Worm (Caenorhabditis elegans) whole organism, young adult: ENCODE data around the gene F58H1.6.

ENCODE experiments used
- C17E4.6 ChIP-seq: fragments of 200-800 bp; sonication (Bioruptor generic); IDR thresholded peaks from 2 replicates; pipeline ENCODE4 v1.3.6; 2022; ENCODE audit warnings: missing genetic modification reagents, missing genetic modification characterization, missing compliant biosample characterization
- F37B4.10 ChIP-seq: fragments of 200-800 bp; sonication (Bioruptor generic); IDR thresholded peaks from 2 replicates; pipeline ENCODE4 v1.3.6; 2022; ENCODE audit warnings: missing genetic modification characterization, missing compliant biosample characterization
- F49E8.2 ChIP-seq: sonication (generic microtip); optimal IDR thresholded peaks from 3 replicates; lab custom pipeline; 2017; ENCODE audit warnings: missing genetic modification characterization, mild to moderate bottlenecking, missing compliant biosample characterization, antibody characterized with exemption, moderate library complexity; ENCODE audit not compliant: insufficient read depth
- F52B5.7 ChIP-seq: sonication (generic microtip); optimal IDR thresholded peaks from 2 replicates; lab custom pipeline; 2016; ENCODE audit warnings: mild to moderate bottlenecking, missing genetic modification characterization, missing compliant biosample characterization
- F55B11.4 ChIP-seq: sonication (generic microtip); optimal IDR thresholded peaks from 2 replicates; lab custom pipeline; 2016; ENCODE audit warnings: missing compliant biosample characterization, missing genetic modification characterization, borderline replicate concordance; ENCODE audit not compliant: insufficient read depth
- F57A8.1 ChIP-seq: fragments of 200-800 bp; sonication (Bioruptor generic); optimal IDR thresholded peaks from 2 replicates; lab custom pipeline; 2018; ENCODE audit warnings: mild to moderate bottlenecking, missing genetic modification characterization, moderate library complexity, missing compliant biosample characterization
- K12H6.12 ChIP-seq: fragments of 200-800 bp; sonication (Bioruptor generic); optimal IDR thresholded peaks from 2 replicates; lab custom pipeline; 2018; ENCODE audit warnings: mild to moderate bottlenecking, missing genetic modification characterization, missing compliant biosample characterization
- T07F8.4 ChIP-seq: sonication (generic microtip); optimal IDR thresholded peaks from 2 replicates; lab custom pipeline; 2016; ENCODE audit warnings: mild to moderate bottlenecking, missing genetic modification characterization, moderate library complexity, missing compliant biosample characterization
- Y53G8AR.9 ChIP-seq: fragments of 200-800 bp; sonication (Bioruptor generic); conservative IDR thresholded peaks from 2 replicates; pipeline ENCODE4 v1.3.6; 2022; ENCODE audit warnings: missing genetic modification reagents, missing genetic modification characterization, missing compliant biosample characterization
- Y56A3A.18 ChIP-seq: fragments of 200-800 bp; sonication (Bioruptor generic); IDR thresholded peaks from 2 replicates; pipeline ENCODE4 v1.3.6; 2022; ENCODE audit warnings: missing genetic modification reagents, missing genetic modification characterization, missing compliant biosample characterization
- Y67H2A.10 ChIP-seq: fragments of 200-800 bp; sonication (Bioruptor generic); conservative IDR thresholded peaks from 2 replicates; pipeline ENCODE4 v1.3.6; 2022; ENCODE audit warnings: missing genetic modification reagents, missing genetic modification characterization, missing compliant biosample characterization
- Y95B8A.8 ChIP-seq: fragments of 200-800 bp; sonication (Bioruptor generic); IDR thresholded peaks from 2 replicates; pipeline ENCODE4 v1.3.6; 2022; ENCODE audit warnings: missing genetic modification reagents, missing genetic modification characterization, missing compliant biosample characterization
- ama-1 ChIP-seq, 3 experiments: fragments of 150-350 bp in 1 of 3; sonication (generic microtip) in 2 of 3; optimal IDR thresholded peaks; 2 replicates each; lab custom pipeline; 2014 to 2018; ENCODE audit warnings: missing biosample characterization in 2 of 3, missing genetic modification characterization in 2 of 3, missing genetic modification reagents in 2 of 3
- aptf-2 ChIP-seq: fragments of 200-800 bp; sonication (Bioruptor generic); conservative IDR thresholded peaks from 2 replicates; pipeline ENCODE4 v1.3.6; 2022; ENCODE audit warnings: missing genetic modification reagents, missing genetic modification characterization, missing compliant biosample characterization
- attf-3 ChIP-seq: fragments of 200-800 bp; sonication (Bioruptor generic); conservative IDR thresholded peaks from 2 replicates; pipeline ENCODE4 v1.3.6; 2022; ENCODE audit warnings: missing genetic modification reagents, missing genetic modification characterization, missing compliant biosample characterization
- attf-5 ChIP-seq: fragments of 200-800 bp; sonication (Bioruptor generic); optimal IDR thresholded peaks from 2 replicates; lab custom pipeline; 2018; ENCODE audit warnings: mild to moderate bottlenecking, missing genetic modification characterization, missing compliant biosample characterization
- attf-6 ChIP-seq: fragments of 200-800 bp; sonication (Bioruptor generic); IDR thresholded peaks from 2 replicates; pipeline ENCODE4 v1.3.6; 2022; ENCODE audit warnings: missing genetic modification reagents, missing genetic modification characterization, missing compliant biosample characterization
- ceh-100 ChIP-seq: fragments of 200-800 bp; sonication (Bioruptor generic); IDR thresholded peaks from 2 replicates; pipeline ENCODE4 v1.3.6; 2022; ENCODE audit warnings: missing genetic modification reagents, missing genetic modification characterization, missing compliant biosample characterization
- ceh-58 ChIP-seq: fragments of 200-800 bp; sonication (Bioruptor generic); IDR thresholded peaks from 2 replicates; pipeline ENCODE4 v1.3.6; 2022; ENCODE audit warnings: missing genetic modification characterization, missing compliant biosample characterization
- ceh-91 ChIP-seq: fragments of 200-800 bp; sonication (Bioruptor generic); IDR thresholded peaks from 2 replicates; pipeline ENCODE4 v1.3.6; 2022; ENCODE audit warnings: missing genetic modification reagents, missing genetic modification characterization, missing compliant biosample characterization
- die-1 ChIP-seq: sonication (generic microtip); optimal IDR thresholded peaks from 2 replicates; lab custom pipeline; 2016; ENCODE audit warnings: missing genotype, mild to moderate bottlenecking, missing genetic modification characterization, missing compliant biosample characterization
- efl-1 ChIP-seq: fragments of 150-350 bp; optimal IDR thresholded peaks from 2 replicates; lab custom pipeline; 2014; ENCODE audit warnings: missing biosample characterization, missing genetic modification reagents, missing genetic modification characterization
- egrh-3 ChIP-seq: fragments of 200-800 bp; sonication (Bioruptor generic); IDR thresholded peaks from 2 replicates; pipeline ENCODE4 v1.3.6; 2022; ENCODE audit warnings: missing genetic modification reagents, missing genetic modification characterization, missing compliant biosample characterization
- hlh-26 ChIP-seq: fragments of 200-800 bp; sonication (Bioruptor generic); conservative IDR thresholded peaks from 2 replicates; pipeline ENCODE4 v1.3.6; 2022; ENCODE audit warnings: missing genetic modification reagents, missing genetic modification characterization, missing compliant biosample characterization
- hmg-1.2 ChIP-seq: fragments of 200-800 bp; sonication (Bioruptor generic); IDR thresholded peaks from 2 replicates; pipeline ENCODE4 v1.3.6; 2022; ENCODE audit warnings: missing genetic modification reagents, missing genetic modification characterization, missing compliant biosample characterization
- hmg-20 ChIP-seq: fragments of 200-800 bp; sonication (Bioruptor generic); IDR thresholded peaks from 2 replicates; pipeline ENCODE4 v1.3.6; 2022; ENCODE audit warnings: missing genetic modification reagents, missing genetic modification characterization, missing compliant biosample characterization
- hsf-1 ChIP-seq: fragments of 200-800 bp; sonication (Bioruptor generic); IDR thresholded peaks from 2 replicates; pipeline ENCODE4 v1.3.6; 2022; ENCODE audit warnings: missing genetic modification reagents, missing genetic modification characterization, missing compliant biosample characterization
- lag-1 ChIP-seq: fragments of 200-800 bp; sonication (Bioruptor generic); IDR thresholded peaks from 2 replicates; pipeline ENCODE4 v1.3.6; 2022; ENCODE audit warnings: missing genetic modification reagents, missing genetic modification characterization, missing compliant biosample characterization
- let-526 ChIP-seq: fragments of 200-800 bp; sonication (Bioruptor generic); IDR thresholded peaks from 2 replicates; pipeline ENCODE4 v1.3.6; 2022; ENCODE audit warnings: missing genetic modification reagents, missing genetic modification characterization, missing compliant biosample characterization
- lin-26 ChIP-seq: fragments of 200-800 bp; sonication (Bioruptor generic); IDR thresholded peaks from 2 replicates; pipeline ENCODE4 v1.3.6; 2022; ENCODE audit warnings: missing genetic modification reagents, missing genetic modification characterization, missing compliant biosample characterization
- lin-35 ChIP-seq, 3 experiments: fragments of 150-350 bp in 2 of 3; sonication (generic microtip) in 1 of 3; optimal IDR thresholded peaks; 2 replicates each; lab custom pipeline; 2014 to 2018; ENCODE audit warnings: missing biosample characterization in 3 of 3, missing genetic modification characterization in 3 of 3, missing genetic modification reagents in 3 of 3
- madf-10 ChIP-seq: sonication (generic microtip); optimal IDR thresholded peaks from 2 replicates; lab custom pipeline; 2016; ENCODE audit warnings: mild to moderate bottlenecking, missing genetic modification characterization, missing compliant biosample characterization
- mcd-1 ChIP-seq: fragments of 200-800 bp; sonication (Bioruptor generic); IDR thresholded peaks from 2 replicates; pipeline ENCODE4 v1.3.6; 2022; ENCODE audit warnings: missing genetic modification reagents, missing genetic modification characterization, missing compliant biosample characterization
- nfya-2 ChIP-seq: fragments of 200-800 bp; sonication (Bioruptor generic); IDR thresholded peaks from 2 replicates; pipeline ENCODE4 v1.3.6; 2022; ENCODE audit warnings: missing genetic modification reagents, missing genetic modification characterization, missing compliant biosample characterization
- nhr-120 ChIP-seq: fragments of 200-800 bp; sonication (Bioruptor generic); IDR thresholded peaks from 2 replicates; pipeline ENCODE4 v1.3.6; 2022; ENCODE audit warnings: missing genetic modification characterization, missing compliant biosample characterization
- pha-4 ChIP-seq: fragments of 150-350 bp; sonication (generic microtip); optimal IDR thresholded peaks from 2 replicates; lab custom pipeline; 2014; ENCODE audit warnings: missing biosample characterization, missing genetic modification reagents, missing genetic modification characterization
- sdz-38 ChIP-seq: sonication (generic microtip); optimal IDR thresholded peaks from 2 replicates; lab custom pipeline; 2016; ENCODE audit warnings: missing genotype, missing genetic modification characterization, missing compliant biosample characterization
- snpc-1.3 ChIP-seq: sonication (generic microtip); optimal IDR thresholded peaks from 2 replicates; lab custom pipeline; 2017; ENCODE audit warnings: missing genetic modification characterization, mild to moderate bottlenecking, missing compliant biosample characterization, antibody characterized with exemption, moderate library complexity, missing genotype, missing genetic modification reagents; ENCODE audit not compliant: insufficient read depth
- snpc-3.4 ChIP-seq: sonication (generic microtip); optimal IDR thresholded peaks from 2 replicates; lab custom pipeline; 2017; ENCODE audit warnings: missing genetic modification characterization, mild to moderate bottlenecking, missing compliant biosample characterization, antibody characterized with exemption, moderate library complexity, missing genotype, missing genetic modification reagents
- somi-1 ChIP-seq: fragments of 200-800 bp; sonication (Bioruptor generic); optimal IDR thresholded peaks from 2 replicates; lab custom pipeline; 2018; ENCODE audit warnings: mild to moderate bottlenecking, missing genetic modification characterization, missing compliant biosample characterization
- tbp1 ChIP-seq: fragments of 200-800 bp; sonication (Bioruptor generic); optimal IDR thresholded peaks from 2 replicates; lab custom pipeline; 2018; ENCODE audit warnings: mild to moderate bottlenecking, missing genetic modification characterization, missing compliant biosample characterization
- ztf-25 ChIP-seq: fragments of 200-800 bp; sonication (Bioruptor generic); IDR thresholded peaks from 2 replicates; pipeline ENCODE4 v1.3.6; 2022; ENCODE audit warnings: missing genetic modification reagents, missing genetic modification characterization, missing compliant biosample characterization

The F58H1.6 gene

DNA sequence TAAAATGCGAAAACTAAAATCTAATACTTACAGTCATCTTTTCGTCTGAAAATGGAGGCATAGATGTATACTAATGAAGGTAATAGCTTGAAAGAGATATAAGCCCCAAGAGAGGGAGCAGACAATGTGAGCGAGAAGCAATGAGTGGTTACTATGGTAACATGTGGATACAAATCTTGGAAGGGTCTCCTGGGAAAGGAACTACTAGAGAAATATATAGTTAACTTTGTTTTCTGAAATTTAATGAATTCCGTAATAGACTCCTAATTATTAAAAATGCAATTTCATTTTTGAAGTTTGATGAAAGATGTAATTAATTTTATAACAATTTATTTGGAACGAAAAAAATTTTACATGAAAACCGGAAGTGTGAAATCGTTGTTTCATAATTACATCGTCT lies 15.1 kb upstream of the F58H1.6 start, which contains the start of gene osm-6:
Gene osm-6, minus strand, starts transcription at position 101 of the 400 bp plus-strand sequence.
- no peak for TF ChIP-seq F49E8.2 (tag; lab: Kevin White, UChicago)
- TF ChIP-seq snpc-1.3 (tag; lab: Kevin White, UChicago): no peak
- no peak for TF ChIP-seq efl-1 (GFP tag; lab: Kevin White, UChicago)
- no peak for TF ChIP-seq hmg-20 (GFP tag; lab: Robert Waterston, UW)
- no peak for TF ChIP-seq nhr-120 (GFP tag; lab: Robert Waterston, UW)
- TF ChIP-seq Y53G8AR.9: no peak
- TF ChIP-seq snpc-3.4 (tag; lab: Kevin White, UChicago): no peak
- no peak for TF ChIP-seq F37B4.10 (GFP tag; lab: Robert Waterston, UW)
- no peak for TF ChIP-seq attf-5
- TF ChIP-seq C17E4.6 (GFP tag; lab: Robert Waterston, UW): no peak
- no peak for TF ChIP-seq F57A8.1
- no peak for TF ChIP-seq ceh-91 (GFP tag; lab: Robert Waterston, UW)
- no peak for TF ChIP-seq pha-4
- no peak for TF ChIP-seq F52B5.7 (tag; lab: Kevin White, UChicago)
- TF ChIP-seq, all 124 proteins: peak for 0

DNA sequence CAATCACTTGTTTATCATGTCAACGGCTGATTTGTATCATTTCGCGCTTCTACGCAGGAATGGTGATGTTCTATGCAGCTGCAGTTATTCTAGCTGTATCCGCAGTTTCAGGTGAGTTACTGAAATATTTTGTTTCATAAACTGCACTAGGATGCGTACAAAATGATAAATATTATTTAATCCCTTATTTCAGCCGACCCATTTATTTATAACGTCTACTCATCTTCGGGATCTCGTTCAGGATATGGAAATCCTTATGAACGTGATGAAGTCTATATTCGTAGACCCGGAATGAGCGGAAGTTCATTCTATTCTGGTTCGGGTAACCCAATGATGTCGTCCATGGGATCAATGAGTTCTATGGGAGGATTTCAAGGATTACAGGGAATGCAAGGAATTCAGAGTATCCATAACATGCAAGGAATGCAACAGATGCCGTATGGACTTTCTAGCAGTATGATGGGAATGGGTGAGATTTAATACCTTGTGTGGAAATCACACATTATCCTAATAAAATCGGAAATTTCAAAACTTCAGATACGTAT lies 13.3 kb upstream of the F58H1.6 start, which contains the start of gene F58H1.2:
Gene F58H1.2, plus strand, starts transcription at position 51 of the 545 bp plus-strand sequence.
- TF ChIP-seq Y67H2A.10 (GFP tag; lab: Robert Waterston, UW) (no peak), mcd-1 (no peak), F49E8.2 (tag; lab: Kevin White, UChicago) (no peak), egrh-3 (GFP tag; lab: Robert Waterston, UW) (no peak), sdz-38 (no peak), ama-1 (optimal IDR thresholded peaks at IDR 0.05; lab: Kevin White, UChicago) (no peak), ama-1 (GFP tag; optimal IDR thresholded peaks at IDR 0.05; lab: Kevin White, UChicago) (no peak)

DNA sequence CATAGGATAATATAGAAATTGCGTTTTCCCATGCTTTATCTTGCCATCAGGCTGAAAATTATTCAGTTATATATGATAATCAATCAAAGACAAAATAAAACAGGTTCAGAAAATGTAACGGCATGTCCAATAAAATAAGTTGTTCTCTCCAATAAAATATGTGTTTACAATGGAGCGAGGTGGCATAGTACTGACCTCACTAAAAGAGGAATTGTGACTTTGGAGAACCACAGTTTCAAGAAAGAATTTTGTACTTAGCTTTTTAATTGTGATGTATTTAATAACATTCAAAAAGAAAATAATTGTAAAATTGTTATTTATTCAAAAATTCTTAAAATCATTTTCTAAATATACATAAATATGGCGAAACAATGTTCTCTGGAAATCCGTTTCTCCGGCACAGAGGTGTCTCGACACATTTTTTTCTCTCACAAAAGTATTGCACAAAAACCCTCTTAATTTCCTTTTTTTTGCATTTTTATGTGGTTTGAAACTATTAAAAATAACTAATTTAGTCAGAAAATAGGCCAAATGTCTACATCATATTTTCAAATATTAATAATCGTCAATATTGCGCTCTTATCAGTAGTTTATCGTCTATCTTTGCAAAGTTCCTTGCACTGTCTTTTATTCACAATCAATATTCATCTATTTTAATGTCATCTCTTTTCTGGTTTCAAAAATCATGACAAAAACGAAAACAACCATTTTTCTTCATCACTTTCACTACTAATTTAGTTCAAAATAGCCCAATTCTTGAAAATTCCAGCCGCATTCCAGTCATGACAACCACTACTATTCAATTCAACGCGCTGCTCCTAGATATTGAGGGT lies 9.0 kb upstream of the F58H1.6 start, which contains the start of the genes aman-2 and F58H1.3:
Gene aman-2, minus strand, starts transcription at position 51 of the 833 bp plus-strand sequence.
Gene F58H1.3, plus strand, starts transcription at position 783 of the 833 bp plus-strand sequence.
- TF ChIP-seq die-1 (no peak), nhr-120 (GFP tag; lab: Robert Waterston, UW) (no peak), somi-1 (GFP tag; lab: Kevin White, UChicago) (no peak), attf-6 (no peak), lin-26 (GFP tag; lab: Robert Waterston, UW) (no peak), let-526 (no peak), hlh-26 (GFP tag; lab: Robert Waterston, UW) (no peak), snpc-3.4 (tag; lab: Kevin White, UChicago) (no peak), T07F8.4 (tag; lab: Kevin White, UChicago) (no peak), madf-10 (tag; lab: Kevin White, UChicago) (peak; percentile 1), aptf-2 (GFP tag; lab: Robert Waterston, UW) (no peak), nfya-2 (GFP tag; lab: Robert Waterston, UW) (no peak), ceh-58 (no peak), lag-1 (GFP tag; lab: Robert Waterston, UW) (no peak), hmg-1.2 (GFP tag; lab: Robert Waterston, UW) (no peak), Y56A3A.18 (GFP tag; lab: Robert Waterston, UW) (no peak), sdz-38 (no peak), hsf-1 (GFP tag; lab: Robert Waterston, UW) (no peak), C17E4.6 (GFP tag; lab: Robert Waterston, UW) (no peak), lin-35 (GFP tag; optimal IDR thresholded peaks at IDR 0.05; lab: Kevin White, UChicago) (no peak), K12H6.12 (tag; lab: Kevin White, UChicago) (peak; percentile 44), ztf-25 (GFP tag; lab: Robert Waterston, UW) (0 out of 2 replicates have a peak, but pooled peaks have one; percentile 40), tbp1 (GFP tag; lab: Kevin White, UChicago) (no peak), ceh-100 (GFP tag; lab: Robert Waterston, UW) (peak; percentile 91), F55B11.4 (no peak), Y95B8A.8 (GFP tag; lab: Robert Waterston, UW) (no peak), attf-3 (peak; percentile 30; the same call in 1 of the 2 replicates)
